Fruit fly (Drosophila melanogaster): Measurements from ENCODE around the gene Pi4KIIIalpha.

The Pi4KIIIalpha gene

DNA sequence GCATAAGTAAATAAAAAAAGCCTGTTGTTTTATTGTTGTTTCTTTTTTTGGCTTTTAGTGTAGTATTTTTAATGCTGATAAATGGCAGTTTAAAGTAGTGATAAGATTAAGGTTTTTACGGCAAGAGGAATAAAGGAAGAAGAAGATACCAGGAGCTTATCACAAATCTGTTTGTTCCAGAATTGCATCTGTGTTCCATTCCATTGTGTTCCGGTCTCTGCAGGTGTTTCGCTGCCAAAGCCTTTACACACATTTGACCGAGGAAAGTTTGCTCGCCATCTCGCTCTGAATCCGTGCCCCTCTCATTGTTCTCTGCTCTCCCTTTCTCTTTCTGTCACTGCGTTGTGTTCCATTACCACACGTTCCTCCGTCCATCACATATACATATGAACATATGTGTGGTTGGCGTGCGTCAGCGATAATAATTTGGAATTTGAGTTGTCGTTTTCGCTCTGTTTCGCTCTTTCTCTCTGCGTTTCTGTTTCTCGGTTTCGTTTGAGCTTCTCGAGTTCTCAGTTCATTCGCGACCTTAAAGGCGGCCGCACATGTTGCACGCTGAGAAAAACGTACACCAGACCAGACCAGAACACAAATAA lies 33.8 kb downstream of the Pi4KIIIalpha start:
- TF ChIP-seq sv (GFP tag; optimal IDR thresholded peaks at IDR 0.05) (no peak), dmrt93B (GFP tag; optimal IDR thresholded peaks at IDR 0.05) (no peak), foxo (GFP tag; optimal IDR thresholded peaks at IDR 0.05) (peak in 1 of 2 experiments; percentile 20), ey (GFP tag; optimal IDR thresholded peaks at IDR 0.05) (no peak), psq (GFP tag; optimal IDR thresholded peaks at IDR 0.05) (peak; percentile 72), br (GFP tag; optimal IDR thresholded peaks at IDR 0.05) (peak; percentile 11), HLH106 (tag; optimal IDR thresholded peaks at IDR 0.05) (no peak), Sp1 (GFP tag; optimal IDR thresholded peaks at IDR 0.05) (peak; percentile 13), jim (GFP tag; optimal IDR thresholded peaks at IDR 0.05) (no peak), tai (GFP tag; optimal IDR thresholded peaks at IDR 0.05) (no peak), CG32264 (GFP tag; optimal IDR thresholded peaks at IDR 0.05) (no peak), CrebA (GFP tag; optimal IDR thresholded peaks at IDR 0.05; ENCODE audit: borderline replicate concordance) (peak; percentile 80), Dif (GFP tag; optimal IDR thresholded peaks at IDR 0.05; ENCODE audit: partially characterized antibody) (peak; percentile 82), CG9705 (GFP tag; optimal IDR thresholded peaks at IDR 0.05) (no peak), brk (GFP tag; optimal IDR thresholded peaks at IDR 0.05) (no peak), dl (GFP tag; optimal IDR thresholded peaks at IDR 0.05; ENCODE audit: insufficient read depth in 1 of 2, partially characterized antibody in 2 of 2) (peak; percentile 10 to 62), Jra (GFP tag; optimal IDR thresholded peaks at IDR 0.05) (peak; percentile 72), Hr83 (GFP tag; optimal IDR thresholded peaks at IDR 0.05; ENCODE audit: poor library complexity, severe bottlenecking) (peak; percentile 22), pan (optimal IDR thresholded peaks at IDR 0.05) (no peak), Abd-B (GFP tag; optimal IDR thresholded peaks at IDR 0.05) (no peak), Dfd (GFP tag; optimal IDR thresholded peaks at IDR 0.05) (no peak), woc (GFP tag; optimal IDR thresholded peaks at IDR 0.05) (no peak), lola (GFP tag; optimal IDR thresholded peaks at IDR 0.05) (no peak), Hr78 (GFP tag; optimal IDR thresholded peaks at IDR 0.05) (no peak), dsf (GFP tag; optimal IDR thresholded peaks at IDR 0.05; ENCODE audit: borderline replicate concordance) (no peak), OdsH (GFP tag; optimal IDR thresholded peaks at IDR 0.05) (no peak), Myc (optimal IDR thresholded peaks at IDR 0.05) (no peak), N (GFP tag; optimal IDR thresholded peaks at IDR 0.05) (no peak), sage (GFP tag; optimal IDR thresholded peaks at IDR 0.05) (no peak), Vsx2 (GFP tag; optimal IDR thresholded peaks at IDR 0.05; ENCODE audit: partially characterized antibody) (peak; percentile 56), rgr (GFP tag; optimal IDR thresholded peaks at IDR 0.05) (no peak), Rel (GFP tag; optimal IDR thresholded peaks at IDR 0.05) (no peak), Rel (tag; optimal IDR thresholded peaks at IDR 0.05) (peak; percentile 59), Mio (GFP tag; optimal IDR thresholded peaks at IDR 0.05) (no peak), fru (GFP tag; optimal IDR thresholded peaks at IDR 0.05) (peak; percentile 12), Hnf4 (GFP tag; optimal IDR thresholded peaks at IDR 0.05) (no peak), GATAd (GFP tag; optimal IDR thresholded peaks at IDR 0.05) (no peak), h (GFP tag; optimal IDR thresholded peaks at IDR 0.05) (peak; percentile 75), usp (GFP tag; optimal IDR thresholded peaks at IDR 0.05) (no peak)

DNA sequence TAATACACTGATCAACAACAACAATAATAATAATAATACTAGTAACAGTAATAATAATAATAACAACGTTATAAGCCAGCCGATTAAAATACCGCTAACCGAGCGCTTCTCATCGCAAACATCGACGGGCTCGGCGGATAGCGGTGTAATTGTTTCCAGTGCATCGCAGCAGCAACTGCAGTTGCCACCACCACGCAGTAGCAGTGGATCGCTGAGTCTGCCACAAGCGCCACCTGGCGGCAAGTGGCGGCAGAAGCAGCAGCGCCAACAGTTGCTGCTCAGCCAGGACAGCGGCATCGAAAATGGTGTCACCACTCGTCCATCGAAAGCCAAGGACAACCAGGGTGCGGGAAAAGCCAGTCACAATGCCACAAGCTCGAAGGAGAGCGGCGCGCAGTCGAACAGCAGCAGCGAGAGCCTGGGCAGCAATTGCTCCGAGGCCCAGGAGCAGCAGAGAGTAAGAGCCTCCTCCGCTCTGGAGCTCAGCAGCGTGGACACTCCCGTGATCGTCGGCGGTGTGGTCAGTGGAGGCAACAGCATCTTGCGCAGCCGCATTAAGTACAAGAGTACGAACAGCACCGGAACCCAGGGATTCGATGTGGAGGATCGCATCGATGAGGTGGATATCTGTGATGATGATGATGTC lies 34.9 kb downstream of the Pi4KIIIalpha start:
- TF ChIP-seq dmrt93B (GFP tag; optimal IDR thresholded peaks at IDR 0.05) (no peak), foxo (GFP tag; optimal IDR thresholded peaks at IDR 0.05) (peak in 1 of 2 experiments; percentile 30), fru (GFP tag; optimal IDR thresholded peaks at IDR 0.05) (peak; percentile 13)

DNA sequence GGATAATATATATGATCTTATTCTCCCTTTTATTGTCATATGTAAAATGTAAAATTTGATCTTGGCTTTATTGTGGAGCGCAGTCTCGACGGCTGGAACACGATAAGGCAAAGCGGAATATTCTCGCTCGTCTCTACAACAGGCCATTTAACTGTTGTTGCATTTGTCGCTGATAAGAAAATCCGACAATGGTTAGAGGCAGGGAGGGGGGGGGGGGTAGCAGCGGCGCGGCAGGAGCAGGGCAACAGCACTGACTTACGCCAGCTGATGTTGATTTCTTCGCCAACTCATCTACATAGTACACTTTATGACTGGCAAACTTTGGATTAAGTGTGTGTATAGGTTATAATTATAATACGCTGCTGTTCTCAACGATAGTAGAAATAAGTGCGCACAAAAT lies 37.2 kb downstream of the Pi4KIIIalpha start:
- TF ChIP-seq Myc (optimal IDR thresholded peaks at IDR 0.05) (no peak), Mio (GFP tag; optimal IDR thresholded peaks at IDR 0.05) (no peak), br (GFP tag; optimal IDR thresholded peaks at IDR 0.05) (no peak), sv (GFP tag; optimal IDR thresholded peaks at IDR 0.05) (no peak), Rel (GFP tag; optimal IDR thresholded peaks at IDR 0.05) (no peak), Rel (tag; optimal IDR thresholded peaks at IDR 0.05) (peak; percentile 25), woc (GFP tag; optimal IDR thresholded peaks at IDR 0.05) (no peak), N (GFP tag; optimal IDR thresholded peaks at IDR 0.05) (no peak), usp (GFP tag; optimal IDR thresholded peaks at IDR 0.05) (no peak), h (GFP tag; optimal IDR thresholded peaks at IDR 0.05) (peak; percentile 18), Dfd (GFP tag; optimal IDR thresholded peaks at IDR 0.05) (peak; percentile 62)

All from whole organism, wandering third instar larva.